Fruit fly (Drosophila melanogaster) S2 (cell line): ENCODE measurements around the gene CG31751.

Source experiments
- CG8478 ChIP-seq: fragments of >200 bp; optimal IDR thresholded peaks from 2 replicates; lab custom pipeline; 2018
- CTCF ChIP-seq, 2 experiments: fragments of >200 bp; optimal IDR thresholded peaks; 2 replicates each; lab custom pipeline; 2018

dm6 chr2L:18724842-18725241 lies 47.8 kb downstream of the CG31751 start:
- TF ChIP-seq CG8478 (lab: Kevin White, UChicago) (no peak), CTCF (optimal IDR thresholded peaks at IDR 0.05; lab: Kevin White, UChicago) (no peak)
